Fruit fly (Drosophila melanogaster): Measurements from ENCODE around the gene CG9259.

CG9259 gene

dm6 chr2L:21104326-21104725 lies 15.2 kb downstream of the CG9259 start, which contains the start of the genes CG46307 and Nhe2 (continued):
- TF ChIP-seq Meics (GFP tag; optimal IDR thresholded peaks at IDR 0.05): peak; percentile 1
- TF ChIP-seq h (optimal IDR thresholded peaks at IDR 0.05): no peak
- TF ChIP-seq Nf-YB (GFP tag; optimal IDR thresholded peaks at IDR 0.05): no peak
- TF ChIP-seq CG30020 (tag; optimal IDR thresholded peaks at IDR 0.05): no peak
- TF ChIP-seq bcd (GFP tag; optimal IDR thresholded peaks at IDR 0.05): no peak
- peak; percentile 25; the same call in 1 of the 2 replicates for TF ChIP-seq Scr (GFP tag; IDR thresholded peaks at IDR 0.05; ENCODE audit: partially characterized antibody)
- TF ChIP-seq CG7357 (GFP tag; IDR thresholded peaks at IDR 0.05): no peak
- TF ChIP-seq Oli (tag; optimal IDR thresholded peaks at IDR 0.05): no peak
- TF ChIP-seq Awh (GFP tag; IDR thresholded peaks at IDR 0.05): no peak
- no peak for TF ChIP-seq pum (GFP tag; optimal IDR thresholded peaks at IDR 0.05)
- no peak for TF ChIP-seq CG11247 (GFP tag; IDR thresholded peaks at IDR 0.05)
- TF ChIP-seq MBD-R2 (GFP tag; IDR thresholded peaks at IDR 0.05): no peak
- no peak for TF ChIP-seq NC2β (GFP tag; optimal IDR thresholded peaks at IDR 0.05)
- no peak for TF ChIP-seq CG17802 (tag; optimal IDR thresholded peaks at IDR 0.05)
- TF ChIP-seq CG16779 (GFP tag; IDR thresholded peaks at IDR 0.05): no peak
- no peak for TF ChIP-seq CG1792 (GFP tag; optimal IDR thresholded peaks at IDR 0.05)
- TF ChIP-seq CG8924 (tag; optimal IDR thresholded peaks at IDR 0.05): peak; percentile 11
- TF ChIP-seq CG12104 (GFP tag; optimal IDR thresholded peaks at IDR 0.05): no peak
- TF ChIP-seq pzg (GFP tag; optimal IDR thresholded peaks at IDR 0.05): peak; percentile 43
- TF ChIP-seq stc (GFP tag; IDR thresholded peaks at IDR 0.05): no peak
- TF ChIP-seq CG8765 (GFP tag; IDR thresholded peaks at IDR 0.05): no peak
- no peak for TF ChIP-seq Lpt (GFP tag; optimal IDR thresholded peaks at IDR 0.05)
- no peak for TF ChIP-seq mld (GFP tag; IDR thresholded peaks at IDR 0.05; ENCODE audit: partially characterized antibody)
- TF ChIP-seq CG9727 (GFP tag; optimal IDR thresholded peaks at IDR 0.05): no peak
- no peak for TF ChIP-seq Trl (optimal IDR thresholded peaks at IDR 0.05)
- no peak for TF ChIP-seq Trl (GFP tag; optimal IDR thresholded peaks at IDR 0.05)
- TF ChIP-seq CG14050 (GFP tag; IDR thresholded peaks at IDR 0.05): no peak
- TF ChIP-seq CG8290 (GFP tag; optimal IDR thresholded peaks at IDR 0.05): no peak
- peak in 1 of 2 experiments; percentile 31 for TF ChIP-seq CG8290 (tag; optimal IDR thresholded peaks at IDR 0.05)
- TF ChIP-seq Gsc (GFP tag; IDR thresholded peaks at IDR 0.05): no peak
- TF ChIP-seq tgo (GFP tag; IDR thresholded peaks at IDR 0.05): no peak; the same call in 2 of the 3 replicates
- no peak for TF ChIP-seq sd (tag; optimal IDR thresholded peaks at IDR 0.05)
- TF ChIP-seq cg (GFP tag; optimal IDR thresholded peaks at IDR 0.05): no peak
- TF ChIP-seq CG13424 (tag; optimal IDR thresholded peaks at IDR 0.05): no peak
- TF ChIP-seq crp (GFP tag; optimal IDR thresholded peaks at IDR 0.05): no peak
- TF ChIP-seq Side (GFP tag; optimal IDR thresholded peaks at IDR 0.05): no peak
- no peak for TF ChIP-seq Myb (GFP tag; optimal IDR thresholded peaks at IDR 0.05)
- TF ChIP-seq CG2712 (tag; optimal IDR thresholded peaks at IDR 0.05): peak; percentile 15
- TF ChIP-seq Bteb2 (GFP tag; optimal IDR thresholded peaks at IDR 0.05): no peak
- no peak for TF ChIP-seq Doc2 (GFP tag; IDR thresholded peaks at IDR 0.05)
- TF ChIP-seq tin (GFP tag; optimal IDR thresholded peaks at IDR 0.05): no peak
- no peak for TF ChIP-seq al (GFP tag; IDR thresholded peaks at IDR 0.05)
- no peak for TF ChIP-seq repo (GFP tag; optimal IDR thresholded peaks at IDR 0.05)
- no peak for TF ChIP-seq CG17912 (GFP tag; optimal IDR thresholded peaks at IDR 0.05)
- TF ChIP-seq rib (GFP tag; IDR thresholded peaks at IDR 0.05): no peak
- no peak for TF ChIP-seq Spps (tag; optimal IDR thresholded peaks at IDR 0.05)
- TF ChIP-seq CG32767 (GFP tag; IDR thresholded peaks at IDR 0.05): no peak
- no peak for TF ChIP-seq NfI (GFP tag; optimal IDR thresholded peaks at IDR 0.05)
- TF ChIP-seq Lhr (GFP tag; optimal IDR thresholded peaks at IDR 0.05): peak; percentile 57
- TF ChIP-seq CG17612 (GFP tag; IDR thresholded peaks at IDR 0.05): no peak
- no peak for TF ChIP-seq CG10431 (GFP tag; optimal IDR thresholded peaks at IDR 0.05)
- TF ChIP-seq tup (GFP tag; optimal IDR thresholded peaks at IDR 0.05): no peak
- no peak for TF ChIP-seq CG13287 (GFP tag; IDR thresholded peaks at IDR 0.05; ENCODE audit: partially characterized antibody)
- TF ChIP-seq shn (GFP tag; optimal IDR thresholded peaks at IDR 0.05): no peak

All from whole organism, embryonic.